Worm (Caenorhabditis elegans): ENCODE measurements around the gene T16G1.7.

DNA sequence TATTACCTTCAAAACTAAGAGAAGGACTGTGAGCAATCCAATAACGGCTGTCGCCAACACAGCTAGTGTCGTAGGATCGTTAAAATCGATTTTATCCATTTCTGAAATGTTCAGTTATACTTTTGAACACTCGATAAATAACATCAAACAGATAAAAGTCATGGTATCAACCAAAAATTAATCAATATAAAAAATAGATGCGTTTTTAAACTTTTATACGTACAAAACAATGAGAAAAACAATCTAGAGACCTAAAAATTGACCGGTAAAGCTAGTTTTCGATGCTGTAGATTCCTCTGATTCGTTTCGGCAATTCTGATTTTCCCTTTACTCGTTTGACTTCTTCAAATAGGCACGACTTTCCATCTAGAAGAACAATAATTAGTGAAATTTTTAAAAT, 32.2 kb upstream of the T16G1.7 start, which contains the start of gene R186.3:
- TF ChIP-seq snpc-4 (tag; optimal IDR thresholded peaks at IDR 0.05) = no peak
- TF ChIP-seq unc-39 (tag; optimal IDR thresholded peaks at IDR 0.05) = no peak
- no peak for TF ChIP-seq lin-39 (tag; optimal IDR thresholded peaks at IDR 0.05)
- TF ChIP-seq R02D3.7 (tag; optimal IDR thresholded peaks at IDR 0.05) = no peak
- TF ChIP-seq sea-2 (GFP tag; optimal IDR thresholded peaks at IDR 0.05) = no peak
- TF ChIP-seq ama-1 (optimal IDR thresholded peaks at IDR 0.05) = no peak

Data from whole organism, L3 larva.